Worm (Caenorhabditis elegans): ENCODE results near the gene ZK105.5.

- no peak for TF ChIP-seq elt-3 (tag; optimal IDR thresholded peaks at IDR 0.05)
- no peak for TF ChIP-seq ama-1 (optimal IDR thresholded peaks at IDR 0.05)
- no peak for TF ChIP-seq fos-1 (tag; optimal IDR thresholded peaks at IDR 0.05)
- TF ChIP-seq unc-62 (GFP tag; optimal IDR thresholded peaks at IDR 0.05): no peak
- TF ChIP-seq nhr-237 (tag; optimal IDR thresholded peaks at IDR 0.05): no peak
- no peak for TF ChIP-seq pqm-1 (tag; optimal IDR thresholded peaks at IDR 0.05)
- TF ChIP-seq nhr-11 (tag; optimal IDR thresholded peaks at IDR 0.05): no peak
Observed at ce11 chrV:7683907-7684655, 33.4 kb downstream of the ZK105.5 start, which contains the start of gene sre-11.

Data from whole organism, L3 larva.